Fruit fly (Drosophila melanogaster): Measurements from ENCODE around the gene Dhc36C.

dm6 chr2L:17452084-17452483 lies 49.1 kb upstream of the Dhc36C start:
- TF ChIP-seq EcR (GFP tag; optimal IDR thresholded peaks at IDR 0.05) (no peak), Dll (optimal IDR thresholded peaks at IDR 0.05) (no peak), usp (GFP tag; optimal IDR thresholded peaks at IDR 0.05) (no peak), psq (optimal IDR thresholded peaks at IDR 0.05) (no peak), pan (optimal IDR thresholded peaks at IDR 0.05) (no peak), CG8478 (optimal IDR thresholded peaks at IDR 0.05) (no peak)

Data from whole organism.